Worm (Caenorhabditis elegans): ENCODE measurements around the gene Y75B8A.10.

ce11 chrIII:12160929-12161328, 21.9 kb downstream of the Y75B8A.10 start:
- TF ChIP-seq T22C8.4 (GFP tag; IDR thresholded peaks at IDR 0.05) (no peak), cog-1 (tag; optimal IDR thresholded peaks at IDR 0.05) (no peak), med-1 (GFP tag; optimal IDR thresholded peaks at IDR 0.05; ENCODE audit: insufficient read depth) (no peak), klf-2 (GFP tag; conservative IDR thresholded peaks at IDR 0.05) (no peak), flt-1 (GFP tag; IDR thresholded peaks at IDR 0.05) (no peak)

Measured in whole organism, midembryonic.